Worm (Caenorhabditis elegans) whole organism, young adult: Measurements from ENCODE around the gene F21C10.1.

Experiments used
- B0019.2 ChIP-seq: fragments of 200-800 bp; sonication (Bioruptor generic); conservative IDR thresholded peaks from 2 replicates; pipeline ENCODE4 v1.3.6; 2022; ENCODE audit warnings: missing genetic modification reagents, missing genetic modification characterization, missing compliant biosample characterization
- B0261.1 ChIP-seq: sonication (generic microtip); optimal IDR thresholded peaks from 2 replicates; lab custom pipeline; 2016; ENCODE audit warnings: mild to moderate bottlenecking, missing genetic modification characterization, moderate library complexity, missing compliant biosample characterization
- F33H1.4 ChIP-seq: fragments of 200-800 bp; sonication (Bioruptor generic); IDR thresholded peaks from 2 replicates; pipeline ENCODE4 v1.3.6; 2022; ENCODE audit warnings: missing genetic modification reagents, missing genetic modification characterization, missing compliant biosample characterization
- F37B4.10 ChIP-seq: fragments of 200-800 bp; sonication (Bioruptor generic); IDR thresholded peaks from 2 replicates; pipeline ENCODE4 v1.3.6; 2022; ENCODE audit warnings: missing genetic modification characterization, missing compliant biosample characterization
- F55B11.4 ChIP-seq: sonication (generic microtip); optimal IDR thresholded peaks from 2 replicates; lab custom pipeline; 2016; ENCODE audit warnings: missing compliant biosample characterization, missing genetic modification characterization, borderline replicate concordance; ENCODE audit not compliant: insufficient read depth
- K12H6.12 ChIP-seq: fragments of 200-800 bp; sonication (Bioruptor generic); optimal IDR thresholded peaks from 2 replicates; lab custom pipeline; 2018; ENCODE audit warnings: mild to moderate bottlenecking, missing genetic modification characterization, missing compliant biosample characterization
- T26A5.8 ChIP-seq: sonication (generic microtip); optimal IDR thresholded peaks from 2 replicates; lab custom pipeline; 2016; ENCODE audit warnings: missing genetic modification characterization, missing compliant biosample characterization
- Y79H2A.3 ChIP-seq: fragments of 200-800 bp; sonication (Bioruptor generic); conservative IDR thresholded peaks from 2 replicates; pipeline ENCODE4 v1.3.6; 2022; ENCODE audit warnings: missing genetic modification reagents, missing genetic modification characterization, missing compliant biosample characterization
- aptf-2 ChIP-seq: fragments of 200-800 bp; sonication (Bioruptor generic); conservative IDR thresholded peaks from 2 replicates; pipeline ENCODE4 v1.3.6; 2022; ENCODE audit warnings: missing genetic modification reagents, missing genetic modification characterization, missing compliant biosample characterization
- aptf-3 ChIP-seq: fragments of 200-800 bp; sonication (Bioruptor generic); IDR thresholded peaks from 2 replicates; pipeline ENCODE4 v1.3.6; 2022; ENCODE audit warnings: missing genetic modification characterization, missing compliant biosample characterization
- athp-1 ChIP-seq: sonication (generic microtip); optimal IDR thresholded peaks from 2 replicates; lab custom pipeline; 2017; ENCODE audit warnings: mild to moderate bottlenecking, missing genetic modification characterization, missing compliant biosample characterization
- attf-3 ChIP-seq: fragments of 200-800 bp; sonication (Bioruptor generic); conservative IDR thresholded peaks from 2 replicates; pipeline ENCODE4 v1.3.6; 2022; ENCODE audit warnings: missing genetic modification reagents, missing genetic modification characterization, missing compliant biosample characterization
- attf-5 ChIP-seq: fragments of 200-800 bp; sonication (Bioruptor generic); optimal IDR thresholded peaks from 2 replicates; lab custom pipeline; 2018; ENCODE audit warnings: mild to moderate bottlenecking, missing genetic modification characterization, missing compliant biosample characterization
- attf-6 ChIP-seq: fragments of 200-800 bp; sonication (Bioruptor generic); IDR thresholded peaks from 2 replicates; pipeline ENCODE4 v1.3.6; 2022; ENCODE audit warnings: missing genetic modification reagents, missing genetic modification characterization, missing compliant biosample characterization
- bed-2 ChIP-seq: fragments of 200-800 bp; sonication (Bioruptor generic); IDR thresholded peaks from 2 replicates; pipeline ENCODE4 v1.3.6; 2022; ENCODE audit warnings: missing genetic modification reagents, missing genetic modification characterization, missing compliant biosample characterization
- ccch-3 ChIP-seq: fragments of 200-800 bp; sonication (Bioruptor generic); optimal IDR thresholded peaks from 2 replicates; lab custom pipeline; 2018; ENCODE audit warnings: mild to moderate bottlenecking, missing genetic modification characterization, missing compliant biosample characterization
- cebp-1 ChIP-seq, 2 experiments: fragments of 200-800 bp in 1 of 2; sonication (Bioruptor generic) in 1 of 2; sonication (generic microtip) in 1 of 2; IDR thresholded peaks in 1 of 2; optimal IDR thresholded peaks in 1 of 2; 2 replicates each; pipeline versions ENCODE4 v1.3.6 to Lab custom; 2017 to 2022; ENCODE audit warnings: missing compliant biosample characterization in 2 of 2, missing genetic modification characterization in 2 of 2, mild to moderate bottlenecking in 1 of 2, missing genetic modification reagents in 1 of 2, moderate library complexity in 1 of 2
- ceh-40 ChIP-seq: fragments of 200-800 bp; sonication (Bioruptor generic); IDR thresholded peaks from 2 replicates; pipeline ENCODE4 v1.3.6; 2022; ENCODE audit warnings: missing genetic modification characterization, missing compliant biosample characterization
- chd-7 ChIP-seq: sonication (generic microtip); optimal IDR thresholded peaks from 2 replicates; lab custom pipeline; 2016; ENCODE audit warnings: mild to moderate bottlenecking, missing genetic modification characterization, moderate library complexity, missing compliant biosample characterization
- die-1 ChIP-seq: sonication (generic microtip); optimal IDR thresholded peaks from 2 replicates; lab custom pipeline; 2016; ENCODE audit warnings: missing genotype, mild to moderate bottlenecking, missing genetic modification characterization, missing compliant biosample characterization
- dox-1 ChIP-seq: fragments of 200-800 bp; sonication (Bioruptor generic); IDR thresholded peaks from 2 replicates; pipeline ENCODE4 v1.3.6; 2022; ENCODE audit warnings: missing genetic modification reagents, missing genetic modification characterization, missing compliant biosample characterization
- egl-44 ChIP-seq: fragments of 200-800 bp; sonication (Bioruptor generic); IDR thresholded peaks from 2 replicates; pipeline ENCODE4 v1.3.6; 2022; ENCODE audit warnings: missing genetic modification reagents, missing genetic modification characterization, missing compliant biosample characterization
- egrh-3 ChIP-seq: fragments of 200-800 bp; sonication (Bioruptor generic); IDR thresholded peaks from 2 replicates; pipeline ENCODE4 v1.3.6; 2022; ENCODE audit warnings: missing genetic modification reagents, missing genetic modification characterization, missing compliant biosample characterization
- hlh-12 ChIP-seq: sonication (generic microtip); optimal IDR thresholded peaks from 2 replicates; lab custom pipeline; 2016; ENCODE audit warnings: missing genetic modification characterization, missing compliant biosample characterization
- hmg-1.2 ChIP-seq: fragments of 200-800 bp; sonication (Bioruptor generic); IDR thresholded peaks from 2 replicates; pipeline ENCODE4 v1.3.6; 2022; ENCODE audit warnings: missing genetic modification reagents, missing genetic modification characterization, missing compliant biosample characterization
- let-526 ChIP-seq: fragments of 200-800 bp; sonication (Bioruptor generic); IDR thresholded peaks from 2 replicates; pipeline ENCODE4 v1.3.6; 2022; ENCODE audit warnings: missing genetic modification reagents, missing genetic modification characterization, missing compliant biosample characterization
- lin-35 ChIP-seq, 3 experiments: fragments of 150-350 bp in 2 of 3; sonication (generic microtip) in 1 of 3; optimal IDR thresholded peaks; 2 replicates each; lab custom pipeline; 2014 to 2018; ENCODE audit warnings: missing biosample characterization in 3 of 3, missing genetic modification characterization in 3 of 3, missing genetic modification reagents in 3 of 3
- lir-1 ChIP-seq: fragments of 200-800 bp; sonication (Bioruptor generic); conservative IDR thresholded peaks from 2 replicates; pipeline ENCODE4 v1.3.6; 2022; ENCODE audit warnings: missing genetic modification reagents, missing genetic modification characterization, missing compliant biosample characterization
- madf-3 ChIP-seq: fragments of 200-800 bp; sonication (Bioruptor generic); IDR thresholded peaks from 2 replicates; pipeline ENCODE4 v1.3.6; 2022; ENCODE audit warnings: missing genetic modification reagents, missing genetic modification characterization, missing compliant biosample characterization
- nfya-2 ChIP-seq: fragments of 200-800 bp; sonication (Bioruptor generic); IDR thresholded peaks from 2 replicates; pipeline ENCODE4 v1.3.6; 2022; ENCODE audit warnings: missing genetic modification reagents, missing genetic modification characterization, missing compliant biosample characterization
- nhr-27 ChIP-seq: fragments of 200-800 bp; sonication (Bioruptor generic); optimal IDR thresholded peaks from 2 replicates; lab custom pipeline; 2018; ENCODE audit warnings: mild to moderate bottlenecking, missing genetic modification characterization, moderate library complexity, missing compliant biosample characterization
- nhr-80 ChIP-seq: sonication (generic microtip); optimal IDR thresholded peaks from 2 replicates; lab custom pipeline; 2016; ENCODE audit warnings: missing genetic modification characterization, missing compliant biosample characterization
- nhr-90 ChIP-seq: sonication (generic microtip); optimal IDR thresholded peaks from 2 replicates; lab custom pipeline; 2016; ENCODE audit warnings: missing genotype, mild to moderate bottlenecking, missing genetic modification characterization, missing compliant biosample characterization
- pbrm-1 ChIP-seq: fragments of 200-800 bp; sonication (Bioruptor generic); IDR thresholded peaks from 2 replicates; pipeline ENCODE4 v1.3.6; 2022; ENCODE audit warnings: missing genetic modification reagents, missing genetic modification characterization, missing compliant biosample characterization
- pha-4 ChIP-seq: fragments of 150-350 bp; sonication (generic microtip); optimal IDR thresholded peaks from 2 replicates; lab custom pipeline; 2014; ENCODE audit warnings: missing biosample characterization, missing genetic modification reagents, missing genetic modification characterization
- repo-1 ChIP-seq: sonication (generic microtip); optimal IDR thresholded peaks from 2 replicates; lab custom pipeline; 2017; ENCODE audit warnings: mild to moderate bottlenecking, missing genetic modification characterization, missing compliant biosample characterization
- sea-2 ChIP-seq: fragments of 200-800 bp; sonication (Bioruptor generic); IDR thresholded peaks from 2 replicates; pipeline ENCODE4 v1.3.6; 2022; ENCODE audit warnings: missing genetic modification characterization, missing compliant biosample characterization
- xnd-1 ChIP-seq: sonication (generic microtip); optimal IDR thresholded peaks from 2 replicates; lab custom pipeline; 2016; ENCODE audit warnings: missing genotype, missing genetic modification reagents, missing genetic modification characterization, missing compliant biosample characterization
- ztf-18 ChIP-seq: sonication (generic microtip); optimal IDR thresholded peaks from 2 replicates; lab custom pipeline; 2016; ENCODE audit warnings: missing genotype, mild to moderate bottlenecking, missing genetic modification characterization, missing compliant biosample characterization
- ztf-26 ChIP-seq: sonication (generic microtip); optimal IDR thresholded peaks from 2 replicates; lab custom pipeline; 2017; ENCODE audit warnings: missing genetic modification characterization, missing compliant biosample characterization
- ztf-28 ChIP-seq: fragments of 200-800 bp; sonication (Bioruptor generic); IDR thresholded peaks from 2 replicates; pipeline ENCODE4 v1.3.6; 2022; ENCODE audit warnings: missing genetic modification reagents, missing genetic modification characterization, missing compliant biosample characterization

The F21C10.1 gene

ce11 chrV:9141297-9141696 is 9.2 kb downstream of the F21C10.1 start, which contains the start of gene pitr-3:
Gene pitr-3, minus strand, starts transcription at chrV:9141397.
- TF ChIP-seq ztf-18 (tag; lab: Kevin White, UChicago) = no peak
- no peak for TF ChIP-seq F37B4.10 (GFP tag; lab: Robert Waterston, UW)
- no peak for TF ChIP-seq ztf-26 (tag; lab: Kevin White, UChicago)
- TF ChIP-seq dox-1 (GFP tag; lab: Robert Waterston, UW) = no peak
- no peak for TF ChIP-seq pha-4 (tag; lab: Kevin White, UChicago)
- TF ChIP-seq F55B11.4 (tag; lab: Kevin White, UChicago) = no peak
- TF ChIP-seq ztf-28 (GFP tag; lab: Robert Waterston, UW) = no peak
- TF ChIP-seq T26A5.8 (tag; lab: Kevin White, UChicago) = no peak
- no peak for TF ChIP-seq hlh-12
- no peak for TF ChIP-seq ccch-3
- TF ChIP-seq aptf-3 (GFP tag; lab: Robert Waterston, UW) = no peak
- TF ChIP-seq Y79H2A.3 (GFP tag; lab: Robert Waterston, UW) = no peak
- TF ChIP-seq B0019.2 (GFP tag; lab: Robert Waterston, UW) = no peak
- no peak for TF ChIP-seq chd-7 (tag; lab: Kevin White, UChicago)

ce11 chrV:9143896-9144295 is 11.8 kb downstream of the F21C10.1 start:
- no peak for TF ChIP-seq F55B11.4 (tag; lab: Kevin White, UChicago)
- TF ChIP-seq aptf-3 (GFP tag; lab: Robert Waterston, UW) = no peak
- TF ChIP-seq egrh-3 (GFP tag; lab: Robert Waterston, UW) = no peak
- TF ChIP-seq nfya-2 (GFP tag; lab: Robert Waterston, UW) = no peak
- no peak for TF ChIP-seq lir-1 (GFP tag; lab: Robert Waterston, UW)
- TF ChIP-seq, all 124 proteins: peak for 0

- TF ChIP-seq chd-7 (tag; lab: Kevin White, UChicago) (no peak), Y79H2A.3 (GFP tag; lab: Robert Waterston, UW) (no peak), egl-44 (GFP tag; lab: Robert Waterston, UW) (no peak), lin-35 (GFP tag; optimal IDR thresholded peaks at IDR 0.05; lab: Kevin White, UChicago) (no peak), athp-1 (tag; lab: Kevin White, UChicago) (no peak), nhr-80 (tag; lab: Kevin White, UChicago) (peak; percentile 70), attf-3 (GFP tag; lab: Robert Waterston, UW) (no peak), aptf-2 (GFP tag; lab: Robert Waterston, UW) (no peak)
These were observed 14.1 kb downstream of the F21C10.1 start for ce11 chrV:9146196-9146595.

ce11 chrV:9146849-9147557 is 14.9 kb downstream of the F21C10.1 start, which contains the start of gene spl-2:
Gene spl-2, minus strand, starts transcription at chrV:9146899.
- TF ChIP-seq let-526 (GFP tag; lab: Robert Waterston, UW) (no peak), hmg-1.2 (GFP tag; lab: Robert Waterston, UW) (peak; percentile 33; the same call in 1 of the 2 replicates), nhr-90 (no peak), cebp-1 (GFP tag; IDR thresholded peaks at IDR 0.05; lab: Robert Waterston, UW) (no peak), cebp-1 (tag; optimal IDR thresholded peaks at IDR 0.05; lab: Kevin White, UChicago) (no peak)

- TF ChIP-seq madf-3 (no peak), bed-2 (no peak), F33H1.4 (GFP tag; lab: Robert Waterston, UW) (no peak), xnd-1 (tag; lab: Kevin White, UChicago) (no peak), attf-6 (GFP tag; lab: Robert Waterston, UW) (no peak), nhr-27 (tag; lab: Kevin White, UChicago) (no peak), B0019.2 (GFP tag; lab: Robert Waterston, UW) (no peak), attf-5 (no peak), repo-1 (tag; lab: Kevin White, UChicago) (no peak), die-1 (tag; lab: Kevin White, UChicago) (no peak), sea-2 (no peak), B0261.1 (no peak), pbrm-1 (GFP tag; lab: Robert Waterston, UW) (no peak), ceh-40 (GFP tag; lab: Robert Waterston, UW) (no peak), K12H6.12 (tag; lab: Kevin White, UChicago) (no peak)
These were observed 16.0 kb downstream of the F21C10.1 start for ce11 chrV:9148151-9148550.
